Fruit fly (Drosophila melanogaster): ENCODE data around the gene Tsp29Fa.

DNA sequence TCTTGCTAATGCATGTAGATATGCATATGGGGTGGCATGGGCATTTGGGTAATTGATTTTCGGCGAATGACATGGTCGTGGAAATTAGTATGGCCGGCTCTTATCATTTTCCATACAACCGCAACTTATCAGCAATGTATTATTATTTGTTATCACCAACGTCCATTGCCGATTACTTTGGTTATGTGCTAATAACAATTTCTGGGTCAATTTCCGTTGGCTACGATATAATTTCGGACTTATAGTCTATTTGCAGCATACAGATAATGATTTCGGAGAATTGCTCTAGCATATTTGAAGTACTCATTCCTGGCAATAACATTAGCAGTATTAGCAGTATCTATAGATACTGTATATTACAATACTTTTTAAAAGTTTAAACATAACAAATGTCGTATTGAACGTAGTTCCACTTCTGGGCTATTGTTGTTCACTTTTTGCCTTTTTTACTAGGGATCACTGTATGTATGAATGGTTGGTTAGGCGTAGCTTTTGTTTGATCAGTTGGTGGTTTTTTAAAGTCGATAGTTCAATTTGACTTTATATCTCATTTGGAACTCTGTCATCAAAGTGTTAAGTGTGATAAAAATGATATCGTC lies 13.1 kb downstream of the Tsp29Fa start, which contains the start of gene CG46397:
- TF ChIP-seq EcR (GFP tag; optimal IDR thresholded peaks at IDR 0.05) (no peak), fd96Ca (GFP tag; IDR thresholded peaks at IDR 0.05) (no peak), D1 (tag; optimal IDR thresholded peaks at IDR 0.05) (no peak), CG8159 (tag; optimal IDR thresholded peaks at IDR 0.05) (no peak), CG13204 (GFP tag; optimal IDR thresholded peaks at IDR 0.05) (no peak), CG17806 (tag; optimal IDR thresholded peaks at IDR 0.05) (no peak), CG15710 (tag; optimal IDR thresholded peaks at IDR 0.05) (no peak), CG9948 (tag; optimal IDR thresholded peaks at IDR 0.05) (no peak), CG8301 (tag; optimal IDR thresholded peaks at IDR 0.05) (no peak), gl (tag; optimal IDR thresholded peaks at IDR 0.05) (no peak), Pif1A (GFP tag; optimal IDR thresholded peaks at IDR 0.05) (no peak), CG32121 (GFP tag; IDR thresholded peaks at IDR 0.05) (no peak)
